Worm (Caenorhabditis elegans) whole organism, L1 larva: ENCODE measurements around the gene rps-3.

Source experiments
- elt-3 ChIP-seq, 6 experiments: fragments of 150-350 bp in 1 of 6; sonication (generic microtip); optimal IDR thresholded peaks; 2 replicates each; lab custom pipeline; 2017 to 2018; ENCODE audit warnings: missing biosample characterization in 6 of 6, missing genetic modification characterization in 6 of 6, inconsistent platforms in 1 of 6
- lin-15B ChIP-seq: fragments of 150-350 bp; sonication (generic microtip); optimal IDR thresholded peaks from 3 replicates; lab custom pipeline; 2014; ENCODE audit warnings: missing biosample characterization, missing genetic modification characterization
- lir-3 ChIP-seq: sonication (generic microtip); optimal IDR thresholded peaks from 2 replicates; lab custom pipeline; 2016; ENCODE audit warnings: mild to moderate bottlenecking, missing genetic modification characterization, moderate library complexity, missing compliant biosample characterization; ENCODE audit not compliant: poor library complexity
- mab-9 ChIP-seq: fragments of 200-800 bp; sonication (Bioruptor generic); IDR thresholded peaks from 2 replicates; pipeline ENCODE4 v1.3.6; 2022; ENCODE audit warnings: missing genetic modification reagents, missing genetic modification characterization, missing compliant biosample characterization
- nhr-77 ChIP-seq: fragments of 150-350 bp; optimal IDR thresholded peaks from 2 replicates; lab custom pipeline; 2014; ENCODE audit warnings: missing biosample characterization, missing genetic modification characterization

ce11 chrIII:6157708-6158321 is 48.8 kb upstream of the rps-3 start, which contains the start of gene anmt-2:
- no peak for TF ChIP-seq lin-15B (tag; lab: Kevin White, UChicago)
- TF ChIP-seq lir-3 (tag; lab: Kevin White, UChicago) = no peak
- TF ChIP-seq nhr-77 (tag; lab: Kevin White, UChicago) = no peak
- no peak for TF ChIP-seq mab-9 (GFP tag; lab: Robert Waterston, UW)
- TF ChIP-seq elt-3 (tag; optimal IDR thresholded peaks at IDR 0.05; lab: Kevin White, UChicago) = no peak
